Worm (Caenorhabditis elegans): ENCODE measurements around the gene T28F3.11.

Gene T28F3.11

ce11 chrIV:17280441-17280939 lies 11.0 kb downstream of the T28F3.11 start:
- TF ChIP-seq pax-1 (tag; optimal IDR thresholded peaks at IDR 0.05) = no peak
- TF ChIP-seq ceh-48 (tag; optimal IDR thresholded peaks at IDR 0.05) = no peak
- TF ChIP-seq Y22D7AL.16 (tag; optimal IDR thresholded peaks at IDR 0.05) = no peak
- TF ChIP-seq syd-9 (tag; optimal IDR thresholded peaks at IDR 0.05) = no peak
- TF ChIP-seq madf-2 (tag; optimal IDR thresholded peaks at IDR 0.05) = no peak
- TF ChIP-seq ref-2 (tag; optimal IDR thresholded peaks at IDR 0.05) = no peak
- no peak for TF ChIP-seq nhr-11 (tag; optimal IDR thresholded peaks at IDR 0.05)
- no peak for TF ChIP-seq ets-4 (tag; optimal IDR thresholded peaks at IDR 0.05)
- TF ChIP-seq nhr-232 (tag; optimal IDR thresholded peaks at IDR 0.05) = no peak
- TF ChIP-seq gmeb-2 (tag; optimal IDR thresholded peaks at IDR 0.05) = no peak
- TF ChIP-seq che-1 (tag; optimal IDR thresholded peaks at IDR 0.05) = no peak
- no peak for TF ChIP-seq ceh-22 (tag; optimal IDR thresholded peaks at IDR 0.05)
- no peak for TF ChIP-seq C38D4.7 (GFP tag; optimal IDR thresholded peaks at IDR 0.05)

- TF ChIP-seq eyg-1 (tag; optimal IDR thresholded peaks at IDR 0.05) (no peak), sox-2 (GFP tag; IDR thresholded peaks at IDR 0.05) (no peak), pha-2 (tag; optimal IDR thresholded peaks at IDR 0.05) (no peak), pax-1 (tag; optimal IDR thresholded peaks at IDR 0.05) (no peak), rnt-1 (tag; optimal IDR thresholded peaks at IDR 0.05) (no peak), sox-4 (tag; optimal IDR thresholded peaks at IDR 0.05) (no peak), unc-86 (tag; optimal IDR thresholded peaks at IDR 0.05) (no peak), ceh-31 (tag; optimal IDR thresholded peaks at IDR 0.05) (no peak), ceh-2 (tag; optimal IDR thresholded peaks at IDR 0.05) (no peak), ceh-9 (tag; optimal IDR thresholded peaks at IDR 0.05) (no peak), K09A11.1 (tag; optimal IDR thresholded peaks at IDR 0.05; ENCODE audit: insufficient read depth) (no peak)
Observed at ce11 chrIV:17279592-17280440, 11.7 kb downstream of the T28F3.11 start.

ce11 chrIV:17278861-17279591 lies 12.5 kb downstream of the T28F3.11 start, which contains the start of gene hsp-1:
Gene hsp-1 (plus strand): TSS chrIV:17278959.
- TF ChIP-seq hlh-8 (tag; optimal IDR thresholded peaks at IDR 0.05) (no peak), pat-9 (tag; optimal IDR thresholded peaks at IDR 0.05) (no peak)

- TF ChIP-seq fkh-6 (tag; optimal IDR thresholded peaks at IDR 0.05) (no peak), ceh-45 (GFP tag; IDR thresholded peaks at IDR 0.05) (no peak), pqm-1 (tag; optimal IDR thresholded peaks at IDR 0.05) (peak; percentile 65), sdc-2 (tag; optimal IDR thresholded peaks at IDR 0.05) (peak; percentile 58), hlh-6 (tag; optimal IDR thresholded peaks at IDR 0.05) (no peak), ceh-30 (tag; optimal IDR thresholded peaks at IDR 0.05) (peak; percentile 6), odd-2 (tag; optimal IDR thresholded peaks at IDR 0.05) (peak; percentile 47), zip-5 (tag; optimal IDR thresholded peaks at IDR 0.05) (no peak), hlh-8 (tag; optimal IDR thresholded peaks at IDR 0.05) (peak; percentile 42), ahr-1 (tag; optimal IDR thresholded peaks at IDR 0.05) (peak; percentile 42), pax-1 (tag; optimal IDR thresholded peaks at IDR 0.05) (peak; percentile 90), sox-4 (tag; optimal IDR thresholded peaks at IDR 0.05) (peak; percentile 54), lim-6 (tag; optimal IDR thresholded peaks at IDR 0.05) (peak; percentile 80), ceh-14 (tag; optimal IDR thresholded peaks at IDR 0.05) (peak; percentile 94), C38D4.7 (GFP tag; optimal IDR thresholded peaks at IDR 0.05) (peak; percentile 42), gmeb-2 (tag; optimal IDR thresholded peaks at IDR 0.05) (peak; percentile 60), elt-2 (tag; optimal IDR thresholded peaks at IDR 0.05) (peak; percentile 82), ref-2 (tag; optimal IDR thresholded peaks at IDR 0.05) (peak; percentile 98), ets-4 (tag; optimal IDR thresholded peaks at IDR 0.05) (peak; percentile 86), ceh-48 (tag; optimal IDR thresholded peaks at IDR 0.05) (peak; percentile 63), ceh-22 (tag; optimal IDR thresholded peaks at IDR 0.05) (no peak), fax-1 (tag; optimal IDR thresholded peaks at IDR 0.05) (peak; percentile 30), syd-9 (tag; optimal IDR thresholded peaks at IDR 0.05) (peak; percentile 68), ztf-16 (tag; optimal IDR thresholded peaks at IDR 0.05) (peak; percentile 89), nhr-232 (tag; optimal IDR thresholded peaks at IDR 0.05) (no peak), ceh-9 (tag; optimal IDR thresholded peaks at IDR 0.05) (no peak), lin-11 (tag; optimal IDR thresholded peaks at IDR 0.05) (peak; percentile 3), ceh-18 (tag; optimal IDR thresholded peaks at IDR 0.05) (peak; percentile 99), unc-3 (GFP tag; conservative IDR thresholded peaks at IDR 0.05) (peak; percentile 56; the same call in 1 of the 2 replicates), unc-3 (tag; optimal IDR thresholded peaks at IDR 0.05) (peak; percentile 58), eyg-1 (tag; optimal IDR thresholded peaks at IDR 0.05) (peak; percentile 66)
Observed at ce11 chrIV:17278363-17278762, 13.1 kb downstream of the T28F3.11 start.
